Worm (Caenorhabditis elegans) whole organism, young adult: ENCODE results near the gene T01C3.3.
A peak's percentile ranks its signal among the peaks of the same experiment; 100 is the strongest.

Experiments used
- B0019.2 ChIP-seq: fragments of 200-800 bp; sonication (Bioruptor generic); conservative IDR thresholded peaks from 2 replicates; pipeline ENCODE4 v1.3.6; 2022; ENCODE audit warnings: missing genetic modification reagents, missing genetic modification characterization, missing compliant biosample characterization
- B0035.1 ChIP-seq: sonication (generic microtip); optimal IDR thresholded peaks from 2 replicates; lab custom pipeline; 2016; ENCODE audit warnings: missing genetic modification characterization, mild to moderate bottlenecking, missing compliant biosample characterization, missing genotype, missing genetic modification reagents
- B0336.3 ChIP-seq: fragments of 200-800 bp; sonication (Bioruptor generic); IDR thresholded peaks from 2 replicates; pipeline ENCODE4 v1.3.6; 2022; ENCODE audit warnings: missing genetic modification characterization, missing compliant biosample characterization
- C06A6.2 ChIP-seq: fragments of 200-800 bp; sonication (Bioruptor generic); conservative IDR thresholded peaks from 2 replicates; pipeline ENCODE4 v1.3.6; 2022; ENCODE audit warnings: missing genetic modification characterization, missing compliant biosample characterization
- C17E4.6 ChIP-seq: fragments of 200-800 bp; sonication (Bioruptor generic); IDR thresholded peaks from 2 replicates; pipeline ENCODE4 v1.3.6; 2022; ENCODE audit warnings: missing genetic modification reagents, missing genetic modification characterization, missing compliant biosample characterization
- D2030.7 ChIP-seq: fragments of 200-800 bp; sonication (Bioruptor generic); IDR thresholded peaks from 2 replicates; pipeline ENCODE4 v1.3.6; 2022; ENCODE audit warnings: missing genetic modification reagents, missing genetic modification characterization, missing compliant biosample characterization
- F37B4.10 ChIP-seq: fragments of 200-800 bp; sonication (Bioruptor generic); IDR thresholded peaks from 2 replicates; pipeline ENCODE4 v1.3.6; 2022; ENCODE audit warnings: missing genetic modification characterization, missing compliant biosample characterization
- T26A5.8 ChIP-seq: sonication (generic microtip); optimal IDR thresholded peaks from 2 replicates; lab custom pipeline; 2016; ENCODE audit warnings: missing genetic modification characterization, missing compliant biosample characterization
- Y53G8AR.9 ChIP-seq: fragments of 200-800 bp; sonication (Bioruptor generic); conservative IDR thresholded peaks from 2 replicates; pipeline ENCODE4 v1.3.6; 2022; ENCODE audit warnings: missing genetic modification reagents, missing genetic modification characterization, missing compliant biosample characterization
- Y56A3A.18 ChIP-seq: fragments of 200-800 bp; sonication (Bioruptor generic); IDR thresholded peaks from 2 replicates; pipeline ENCODE4 v1.3.6; 2022; ENCODE audit warnings: missing genetic modification reagents, missing genetic modification characterization, missing compliant biosample characterization
- ZK185.1 ChIP-seq: sonication (generic microtip); optimal IDR thresholded peaks from 2 replicates; lab custom pipeline; 2016; ENCODE audit warnings: mild to moderate bottlenecking, missing genetic modification characterization, missing compliant biosample characterization; ENCODE audit not compliant: poor library complexity, severe bottlenecking
- aptf-2 ChIP-seq: fragments of 200-800 bp; sonication (Bioruptor generic); conservative IDR thresholded peaks from 2 replicates; pipeline ENCODE4 v1.3.6; 2022; ENCODE audit warnings: missing genetic modification reagents, missing genetic modification characterization, missing compliant biosample characterization
- aptf-3 ChIP-seq: fragments of 200-800 bp; sonication (Bioruptor generic); IDR thresholded peaks from 2 replicates; pipeline ENCODE4 v1.3.6; 2022; ENCODE audit warnings: missing genetic modification characterization, missing compliant biosample characterization
- bed-2 ChIP-seq: fragments of 200-800 bp; sonication (Bioruptor generic); IDR thresholded peaks from 2 replicates; pipeline ENCODE4 v1.3.6; 2022; ENCODE audit warnings: missing genetic modification reagents, missing genetic modification characterization, missing compliant biosample characterization
- cebp-1 ChIP-seq, 2 experiments: fragments of 200-800 bp in 1 of 2; sonication (Bioruptor generic) in 1 of 2; sonication (generic microtip) in 1 of 2; IDR thresholded peaks in 1 of 2; optimal IDR thresholded peaks in 1 of 2; 2 replicates each; pipeline versions ENCODE4 v1.3.6 to Lab custom; 2017 to 2022; ENCODE audit warnings: missing compliant biosample characterization in 2 of 2, missing genetic modification characterization in 2 of 2, mild to moderate bottlenecking in 1 of 2, missing genetic modification reagents in 1 of 2, moderate library complexity in 1 of 2
- cebp-2 ChIP-seq: fragments of 200-800 bp; sonication (Bioruptor generic); IDR thresholded peaks from 2 replicates; pipeline ENCODE4 v1.3.6; 2022; ENCODE audit warnings: missing genetic modification characterization, missing compliant biosample characterization
- ceh-27 ChIP-seq: fragments of 200-800 bp; sonication (Bioruptor generic); optimal IDR thresholded peaks from 2 replicates; lab custom pipeline; 2018; ENCODE audit warnings: mild to moderate bottlenecking, missing genetic modification characterization, moderate library complexity, missing compliant biosample characterization
- ceh-79 ChIP-seq: sonication (generic microtip); optimal IDR thresholded peaks from 2 replicates; lab custom pipeline; 2017; ENCODE audit warnings: mild to moderate bottlenecking, missing genetic modification characterization, missing compliant biosample characterization
- die-1 ChIP-seq: sonication (generic microtip); optimal IDR thresholded peaks from 2 replicates; lab custom pipeline; 2016; ENCODE audit warnings: missing genotype, mild to moderate bottlenecking, missing genetic modification characterization, missing compliant biosample characterization
- dox-1 ChIP-seq: fragments of 200-800 bp; sonication (Bioruptor generic); IDR thresholded peaks from 2 replicates; pipeline ENCODE4 v1.3.6; 2022; ENCODE audit warnings: missing genetic modification reagents, missing genetic modification characterization, missing compliant biosample characterization
- dpff-1 ChIP-seq: sonication (generic microtip); optimal IDR thresholded peaks from 2 replicates; lab custom pipeline; 2017; ENCODE audit warnings: mild to moderate bottlenecking, missing genetic modification characterization, missing compliant biosample characterization
- ekl-4 ChIP-seq: fragments of 200-800 bp; sonication (Bioruptor generic); IDR thresholded peaks from 2 replicates; pipeline ENCODE4 v1.3.6; 2022; ENCODE audit warnings: missing genetic modification reagents, missing genetic modification characterization, missing compliant biosample characterization
- ets-4 ChIP-seq: fragments of 200-800 bp; sonication (Bioruptor generic); optimal IDR thresholded peaks from 2 replicates; lab custom pipeline; 2018; ENCODE audit warnings: mild to moderate bottlenecking, missing genetic modification characterization, missing compliant biosample characterization
- fkh-3 ChIP-seq: sonication (generic microtip); optimal IDR thresholded peaks from 2 replicates; lab custom pipeline; 2016; ENCODE audit warnings: mild to moderate bottlenecking, missing genetic modification characterization, missing compliant biosample characterization
- gei-17 ChIP-seq: fragments of 200-800 bp; sonication (Bioruptor generic); optimal IDR thresholded peaks from 2 replicates; lab custom pipeline; 2018; ENCODE audit warnings: mild to moderate bottlenecking, missing genetic modification characterization, missing compliant biosample characterization
- him-1 ChIP-seq: sonication (generic microtip); optimal IDR thresholded peaks from 2 replicates; lab custom pipeline; 2016; ENCODE audit warnings: missing genotype, missing genetic modification reagents, missing genetic modification characterization, missing compliant biosample characterization
- hmg-1.2 ChIP-seq: fragments of 200-800 bp; sonication (Bioruptor generic); IDR thresholded peaks from 2 replicates; pipeline ENCODE4 v1.3.6; 2022; ENCODE audit warnings: missing genetic modification reagents, missing genetic modification characterization, missing compliant biosample characterization
- lin-35 ChIP-seq, 3 experiments: fragments of 150-350 bp in 2 of 3; sonication (generic microtip) in 1 of 3; optimal IDR thresholded peaks; 2 replicates each; lab custom pipeline; 2014 to 2018; ENCODE audit warnings: missing biosample characterization in 3 of 3, missing genetic modification characterization in 3 of 3, missing genetic modification reagents in 3 of 3
- lin-40 ChIP-seq: sonication (generic microtip); optimal IDR thresholded peaks from 2 replicates; lab custom pipeline; 2016; ENCODE audit warnings: missing genetic modification characterization, mild to moderate bottlenecking, missing compliant biosample characterization, missing genotype, missing genetic modification reagents
- lin-54 ChIP-seq: fragments of 200-800 bp; sonication (Bioruptor generic); optimal IDR thresholded peaks from 2 replicates; lab custom pipeline; 2018; ENCODE audit warnings: mild to moderate bottlenecking, missing genetic modification characterization, missing compliant biosample characterization
- lsy-27 ChIP-seq: sonication (generic microtip); optimal IDR thresholded peaks from 2 replicates; lab custom pipeline; 2017; ENCODE audit warnings: missing genetic modification characterization, mild to moderate bottlenecking, missing compliant biosample characterization, antibody characterized with exemption, missing genotype, borderline replicate concordance; ENCODE audit not compliant: insufficient read depth
- madf-10 ChIP-seq: sonication (generic microtip); optimal IDR thresholded peaks from 2 replicates; lab custom pipeline; 2016; ENCODE audit warnings: mild to moderate bottlenecking, missing genetic modification characterization, missing compliant biosample characterization
- madf-8 ChIP-seq: fragments of 200-800 bp; sonication (Bioruptor generic); conservative IDR thresholded peaks from 2 replicates; pipeline ENCODE4 v1.3.6; 2022; ENCODE audit warnings: missing genetic modification reagents, missing genetic modification characterization, missing compliant biosample characterization
- nfyb-1 ChIP-seq: fragments of 200-800 bp; sonication (Bioruptor generic); IDR thresholded peaks from 2 replicates; pipeline ENCODE4 v1.3.6; 2022; ENCODE audit warnings: missing genetic modification reagents, missing genetic modification characterization, missing compliant biosample characterization
- nhr-120 ChIP-seq: fragments of 200-800 bp; sonication (Bioruptor generic); IDR thresholded peaks from 2 replicates; pipeline ENCODE4 v1.3.6; 2022; ENCODE audit warnings: missing genetic modification characterization, missing compliant biosample characterization
- rcor-1 ChIP-seq: fragments of 200-800 bp; sonication (Bioruptor generic); IDR thresholded peaks from 2 replicates; pipeline ENCODE4 v1.3.6; 2022; ENCODE audit warnings: missing genetic modification reagents, missing genetic modification characterization, missing compliant biosample characterization
- snpc-1.1 ChIP-seq: sonication (generic microtip); optimal IDR thresholded peaks from 2 replicates; lab custom pipeline; 2017; ENCODE audit warnings: missing genetic modification characterization, mild to moderate bottlenecking, missing compliant biosample characterization, antibody characterized with exemption, moderate library complexity, missing genotype, missing genetic modification reagents; ENCODE audit not compliant: insufficient read depth
- snpc-1.3 ChIP-seq: sonication (generic microtip); optimal IDR thresholded peaks from 2 replicates; lab custom pipeline; 2017; ENCODE audit warnings: missing genetic modification characterization, mild to moderate bottlenecking, missing compliant biosample characterization, antibody characterized with exemption, moderate library complexity, missing genotype, missing genetic modification reagents; ENCODE audit not compliant: insufficient read depth
- snpc-4 ChIP-seq, 5 experiments: fragments of 150-350 bp in 1 of 5; sonication (generic microtip) in 4 of 5; optimal IDR thresholded peaks; 2 replicates each; lab custom pipeline; 2014 to 2018; ENCODE audit warnings: missing genetic modification characterization in 5 of 5, missing biosample characterization in 3 of 5, antibody characterized with exemption in 2 of 5, mild to moderate bottlenecking in 2 of 5, missing compliant biosample characterization in 2 of 5, missing genotype in 2 of 5, moderate library complexity in 2 of 5, missing genetic modification reagents in 1 of 5
- tbp1 ChIP-seq: fragments of 200-800 bp; sonication (Bioruptor generic); optimal IDR thresholded peaks from 2 replicates; lab custom pipeline; 2018; ENCODE audit warnings: mild to moderate bottlenecking, missing genetic modification characterization, missing compliant biosample characterization
- tbx-9 ChIP-seq: sonication (generic microtip); optimal IDR thresholded peaks from 2 replicates; lab custom pipeline; 2016; ENCODE audit warnings: borderline replicate concordance, missing genetic modification characterization, inconsistent platforms, missing compliant biosample characterization
- tlf-1 ChIP-seq: fragments of 200-800 bp; sonication (Bioruptor generic); optimal IDR thresholded peaks from 2 replicates; lab custom pipeline; 2018; ENCODE audit warnings: mild to moderate bottlenecking, missing genetic modification characterization, missing compliant biosample characterization
- unc-62 ChIP-seq: fragments of 150-350 bp; optimal IDR thresholded peaks from 2 replicates; lab custom pipeline; 2014; ENCODE audit warnings: missing biosample characterization, missing genetic modification reagents, missing genetic modification characterization
- zfh-2 ChIP-seq: fragments of 200-800 bp; sonication (Bioruptor generic); conservative IDR thresholded peaks from 2 replicates; pipeline ENCODE4 v1.3.6; 2022; ENCODE audit warnings: missing genetic modification reagents, missing genetic modification characterization, missing compliant biosample characterization
- zim-3 ChIP-seq: sonication (generic microtip); optimal IDR thresholded peaks from 2 replicates; lab custom pipeline; 2017; ENCODE audit warnings: mild to moderate bottlenecking, missing genetic modification characterization, moderate library complexity, missing compliant biosample characterization
- ztf-18 ChIP-seq: sonication (generic microtip); optimal IDR thresholded peaks from 2 replicates; lab custom pipeline; 2016; ENCODE audit warnings: missing genotype, mild to moderate bottlenecking, missing genetic modification characterization, missing compliant biosample characterization
- ztf-26 ChIP-seq: sonication (generic microtip); optimal IDR thresholded peaks from 2 replicates; lab custom pipeline; 2017; ENCODE audit warnings: missing genetic modification characterization, missing compliant biosample characterization

T01C3.3 gene

ce11 chrV:14991489-14991888 is 988 bp downstream of the T01C3.3 start (continued):
- TF ChIP-seq B0336.3 (GFP tag; lab: Robert Waterston, UW), result peak; percentile 84
- TF ChIP-seq tbp1 (GFP tag; lab: Kevin White, UChicago), result peak; percentile 42
- no peak for TF ChIP-seq C06A6.2
- no peak for TF ChIP-seq T26A5.8 (tag; lab: Kevin White, UChicago)
- TF ChIP-seq snpc-4 (GFP tag; optimal IDR thresholded peaks at IDR 0.05; lab: Kevin White, UChicago), result no peak
- no peak for TF ChIP-seq snpc-4 (tag; optimal IDR thresholded peaks at IDR 0.05; lab: Kevin White, UChicago)
- TF ChIP-seq zfh-2, result no peak
- TF ChIP-seq ztf-26, result no peak
- no peak for TF ChIP-seq ets-4 (GFP tag; lab: Kevin White, UChicago)
- TF ChIP-seq tlf-1 (GFP tag; lab: Kevin White, UChicago), result no peak
- TF ChIP-seq C17E4.6 (GFP tag; lab: Robert Waterston, UW), result 0 out of 2 replicates have a peak, but pooled peaks have one; percentile 44
- TF ChIP-seq lsy-27 (tag; lab: Kevin White, UChicago), result no peak
- no peak for TF ChIP-seq cebp-1 (GFP tag; IDR thresholded peaks at IDR 0.05; lab: Robert Waterston, UW)
- peak; percentile 21 for TF ChIP-seq cebp-1 (tag; optimal IDR thresholded peaks at IDR 0.05; lab: Kevin White, UChicago)
- TF ChIP-seq F37B4.10 (GFP tag; lab: Robert Waterston, UW), result no peak
- TF ChIP-seq gei-17 (GFP tag; lab: Kevin White, UChicago), result no peak
- TF ChIP-seq B0019.2 (GFP tag; lab: Robert Waterston, UW), result no peak
- TF ChIP-seq nfyb-1, result no peak
- no peak for TF ChIP-seq ztf-18 (tag; lab: Kevin White, UChicago)
- TF ChIP-seq tbx-9 (tag; lab: Kevin White, UChicago), result no peak
- TF ChIP-seq lin-54, result peak; percentile 51
- TF ChIP-seq Y56A3A.18, result no peak
- TF ChIP-seq aptf-3 (GFP tag; lab: Robert Waterston, UW), result no peak
- TF ChIP-seq lin-40 (tag; lab: Kevin White, UChicago), result no peak
- peak; percentile 85 for TF ChIP-seq snpc-1.3 (tag; lab: Kevin White, UChicago)
- no peak for TF ChIP-seq aptf-2 (GFP tag; lab: Robert Waterston, UW)
- TF ChIP-seq ZK185.1 (tag; lab: Kevin White, UChicago), result no peak
- TF ChIP-seq bed-2 (GFP tag; lab: Robert Waterston, UW), result no peak
- no peak for TF ChIP-seq cebp-2 (GFP tag; lab: Robert Waterston, UW)
- TF ChIP-seq die-1, result peak; percentile 50
- TF ChIP-seq ceh-79 (tag; lab: Kevin White, UChicago), result no peak
- TF ChIP-seq ekl-4 (GFP tag; lab: Robert Waterston, UW), result peak; percentile 72
- no peak for TF ChIP-seq madf-10
- TF ChIP-seq D2030.7 (GFP tag; lab: Robert Waterston, UW), result peak; percentile 42
- TF ChIP-seq Y53G8AR.9 (GFP tag; lab: Robert Waterston, UW), result peak; percentile 83; the same call in 1 of the 2 replicates
- TF ChIP-seq unc-62 (GFP tag; lab: Kevin White, UChicago), result no peak
- no peak for TF ChIP-seq nhr-120 (GFP tag; lab: Robert Waterston, UW)
- TF ChIP-seq snpc-1.1, result peak; percentile 14
- no peak for TF ChIP-seq zim-3 (tag; lab: Kevin White, UChicago)
- TF ChIP-seq lin-35 (GFP tag; optimal IDR thresholded peaks at IDR 0.05; lab: Kevin White, UChicago), result no peak
- TF ChIP-seq rcor-1, result peak; percentile 69
- TF ChIP-seq ceh-27, result no peak
- no peak; the same call in 1 of the 2 replicates for TF ChIP-seq dox-1
- peak; percentile 12; the same call in 1 of the 2 replicates for TF ChIP-seq hmg-1.2 (GFP tag; lab: Robert Waterston, UW)
- TF ChIP-seq madf-8, result peak; percentile 23; the same call in 1 of the 2 replicates
- no peak for TF ChIP-seq him-1
- TF ChIP-seq B0035.1 (tag; lab: Kevin White, UChicago), result no peak
- no peak for TF ChIP-seq dpff-1 (tag; lab: Kevin White, UChicago)
- no peak for TF ChIP-seq fkh-3
